Worm (Caenorhabditis elegans) whole organism, midembryonic: ENCODE results near the gene F35F11.2.
A peak's percentile ranks its signal among the peaks of the same experiment; 100 is the strongest.

ENCODE experiments used
- T22C8.4 ChIP-seq: fragments of 200-800 bp; sonication (Bioruptor generic); IDR thresholded peaks from 2 replicates; pipeline ENCODE4 v1.3.6; 2022; ENCODE audit warnings: missing genetic modification characterization, missing compliant biosample characterization
- cog-1 ChIP-seq: sonication (generic microtip); optimal IDR thresholded peaks from 2 replicates; lab custom pipeline; 2016; ENCODE audit warnings: missing genetic modification characterization, missing compliant biosample characterization
- flt-1 ChIP-seq: fragments of 200-800 bp; sonication (Bioruptor generic); IDR thresholded peaks from 2 replicates; pipeline ENCODE4 v1.3.6; 2022; ENCODE audit warnings: missing genetic modification characterization, missing compliant biosample characterization
- klf-2 ChIP-seq: fragments of 200-800 bp; sonication (Bioruptor generic); conservative IDR thresholded peaks from 2 replicates; pipeline ENCODE4 v1.3.6; 2022; ENCODE audit warnings: missing genetic modification reagents, missing genetic modification characterization, missing compliant biosample characterization
- med-1 ChIP-seq: sonication (generic microtip); optimal IDR thresholded peaks from 2 replicates; lab custom pipeline; 2017; ENCODE audit warnings: missing genetic modification characterization, mild to moderate bottlenecking, missing compliant biosample characterization, antibody characterized with exemption, missing genetic modification reagents; ENCODE audit not compliant: insufficient read depth
- ref-1 ChIP-seq: fragments of 200-800 bp; sonication (Bioruptor generic); conservative IDR thresholded peaks from 2 replicates; pipeline ENCODE4 v1.3.6; 2022; ENCODE audit warnings: missing genetic modification reagents, missing genetic modification characterization, missing compliant biosample characterization
- tab-1 ChIP-seq: fragments of 200-800 bp; sonication (Bioruptor generic); IDR thresholded peaks from 2 replicates; pipeline ENCODE4 v1.3.6; 2022; ENCODE audit warnings: missing genetic modification characterization, missing compliant biosample characterization
- ztf-23 ChIP-seq: fragments of 200-800 bp; sonication (Bioruptor generic); IDR thresholded peaks from 2 replicates; pipeline ENCODE4 v1.3.6; 2022; ENCODE audit warnings: missing genetic modification reagents, missing genetic modification characterization, missing compliant biosample characterization
- ztf-29 ChIP-seq: fragments of 200-800 bp; sonication (Bioruptor generic); IDR thresholded peaks from 2 replicates; pipeline ENCODE4 v1.3.6; 2022; ENCODE audit warnings: missing genetic modification reagents, missing genetic modification characterization, missing compliant biosample characterization

Gene F35F11.2

ce11 chrIV:4042274-4042673 is 2.2 kb downstream of the F35F11.2 start, which contains the start of gene cdc-73:
Gene cdc-73 (plus strand): TSS chrIV:4042575.
- peak; percentile 60; the same call in 1 of the 2 replicates for TF ChIP-seq ztf-23 (GFP tag; lab: Robert Waterston, UW)
- no peak for TF ChIP-seq ztf-29 (GFP tag; lab: Robert Waterston, UW)
- TF ChIP-seq klf-2 (GFP tag; lab: Robert Waterston, UW), result no peak

ce11 chrIV:4047628-4048027 is 7.5 kb downstream of the F35F11.2 start:
- no peak for TF ChIP-seq ztf-29 (GFP tag; lab: Robert Waterston, UW)
- TF ChIP-seq T22C8.4 (GFP tag; lab: Robert Waterston, UW), result no peak
- no peak for TF ChIP-seq ztf-23 (GFP tag; lab: Robert Waterston, UW)
- TF ChIP-seq cog-1 (tag; lab: Kevin White, UChicago), result no peak
- TF ChIP-seq flt-1 (GFP tag; lab: Robert Waterston, UW), result no peak
- no peak for TF ChIP-seq tab-1 (GFP tag; lab: Robert Waterston, UW)
- no peak for TF ChIP-seq ref-1
- no peak for TF ChIP-seq med-1
- TF ChIP-seq klf-2 (GFP tag; lab: Robert Waterston, UW), result no peak

- TF ChIP-seq ref-1 (no peak), cog-1 (tag; lab: Kevin White, UChicago) (peak; percentile 52), klf-2 (GFP tag; lab: Robert Waterston, UW) (no peak), ztf-23 (GFP tag; lab: Robert Waterston, UW) (0 out of 2 replicates have a peak, but pooled peaks have one; percentile 31), flt-1 (GFP tag; lab: Robert Waterston, UW) (peak; percentile 72; the same call in 1 of the 2 replicates)
Observed at ce11 chrIV:4049398-4049998, 9.4 kb downstream of the F35F11.2 start, which contains the start of gene pcn-1. Gene pcn-1 (minus strand): TSS chrIV:4049448.

- no peak for TF ChIP-seq flt-1 (GFP tag; lab: Robert Waterston, UW)
Observed at ce11 chrIV:4051539-4051938, 11.5 kb downstream of the F35F11.2 start, which contains the start of gene wrt-5. Gene wrt-5 (minus strand): TSS chrIV:4051639.

- TF ChIP-seq flt-1 (GFP tag; lab: Robert Waterston, UW) (0 out of 2 replicates have a peak, but pooled peaks have one; percentile 25), klf-2 (GFP tag; lab: Robert Waterston, UW) (no peak)
Observed at ce11 chrIV:4052274-4052673, 12.2 kb downstream of the F35F11.2 start.

ce11 chrIV:4053405-4053804 is 13.3 kb downstream of the F35F11.2 start:
- TF ChIP-seq ztf-23 (GFP tag; lab: Robert Waterston, UW), result no peak

ce11 chrIV:4055297-4055696 is 15.2 kb downstream of the F35F11.2 start:
- TF ChIP-seq T22C8.4 (GFP tag; lab: Robert Waterston, UW) (no peak), med-1 (no peak), ref-1 (no peak), ztf-29 (GFP tag; lab: Robert Waterston, UW) (no peak), tab-1 (GFP tag; lab: Robert Waterston, UW) (no peak), klf-2 (GFP tag; lab: Robert Waterston, UW) (no peak), ztf-23 (GFP tag; lab: Robert Waterston, UW) (no peak), cog-1 (tag; lab: Kevin White, UChicago) (no peak), flt-1 (GFP tag; lab: Robert Waterston, UW) (no peak)

ce11 chrIV:4063573-4063972 is 23.5 kb downstream of the F35F11.2 start, which contains the start of gene ilys-6:
Gene ilys-6 (minus strand): TSS chrIV:4063673.
- TF ChIP-seq cog-1 (tag; lab: Kevin White, UChicago), result no peak
- no peak for TF ChIP-seq ztf-29 (GFP tag; lab: Robert Waterston, UW)
- no peak for TF ChIP-seq tab-1 (GFP tag; lab: Robert Waterston, UW)
- no peak for TF ChIP-seq T22C8.4 (GFP tag; lab: Robert Waterston, UW)
- TF ChIP-seq ztf-23 (GFP tag; lab: Robert Waterston, UW), result no peak
- no peak for TF ChIP-seq flt-1 (GFP tag; lab: Robert Waterston, UW)
- TF ChIP-seq klf-2 (GFP tag; lab: Robert Waterston, UW), result no peak
- TF ChIP-seq ref-1, result no peak
- no peak for TF ChIP-seq med-1

- no peak for TF ChIP-seq flt-1 (GFP tag; lab: Robert Waterston, UW)
- TF ChIP-seq tab-1 (GFP tag; lab: Robert Waterston, UW), result no peak
- TF ChIP-seq klf-2 (GFP tag; lab: Robert Waterston, UW), result no peak
- TF ChIP-seq ref-1, result no peak
- no peak for TF ChIP-seq ztf-23 (GFP tag; lab: Robert Waterston, UW)
- no peak for TF ChIP-seq ztf-29 (GFP tag; lab: Robert Waterston, UW)
Observed at ce11 chrIV:4067336-4067735, 27.3 kb downstream of the F35F11.2 start.

ce11 chrIV:4068480-4068879 is 28.4 kb downstream of the F35F11.2 start, which contains the start of gene fbxb-55:
Gene fbxb-55 (plus strand): TSS chrIV:4068780.
- no peak for TF ChIP-seq med-1
- no peak for TF ChIP-seq flt-1 (GFP tag; lab: Robert Waterston, UW)

ce11 chrIV:4070810-4071209 is 30.7 kb downstream of the F35F11.2 start:
- TF ChIP-seq ztf-23 (GFP tag; lab: Robert Waterston, UW), result 0 out of 2 replicates have a peak, but pooled peaks have one; percentile 37
- no peak for TF ChIP-seq flt-1 (GFP tag; lab: Robert Waterston, UW)
